Worm (Caenorhabditis elegans): ENCODE results near the gene C04E6.13.
A peak's percentile ranks its signal among the peaks of the same experiment; 100 is the strongest.

The C04E6.13 gene

ce11 chrV:5936691-5937090 is 24.2 kb downstream of the C04E6.13 start, which contains the start of the genes M03F8.5 and M03F8.7:
TSS of gene M03F8.5 (minus strand) at chrV:5936791.
TSS of gene M03F8.7 (plus strand) at chrV:5936939.
- no peak for TF ChIP-seq elt-3 (tag; optimal IDR thresholded peaks at IDR 0.05)
- no peak for TF ChIP-seq nhr-12 (tag; optimal IDR thresholded peaks at IDR 0.05)
- TF ChIP-seq blmp-1 (tag; optimal IDR thresholded peaks at IDR 0.05): no peak
- TF ChIP-seq sptf-1 (tag; optimal IDR thresholded peaks at IDR 0.05): no peak
- TF ChIP-seq sem-2 (GFP tag; optimal IDR thresholded peaks at IDR 0.05): no peak

ce11 chrV:5939503-5940072 is 27.1 kb downstream of the C04E6.13 start, which contains the start of gene syf-3:
TSS of gene syf-3 (plus strand) at chrV:5940022.
- TF ChIP-seq blmp-1 (tag; optimal IDR thresholded peaks at IDR 0.05) (peak; percentile 6), ces-1 (GFP tag; optimal IDR thresholded peaks at IDR 0.05) (peak; percentile 41), pha-4 (tag; optimal IDR thresholded peaks at IDR 0.05) (peak; percentile 15), nhr-28 (tag; optimal IDR thresholded peaks at IDR 0.05) (no peak), ham-2 (GFP tag; optimal IDR thresholded peaks at IDR 0.05) (no peak), lsy-2 (tag; optimal IDR thresholded peaks at IDR 0.05) (peak; percentile 33)

DNA sequence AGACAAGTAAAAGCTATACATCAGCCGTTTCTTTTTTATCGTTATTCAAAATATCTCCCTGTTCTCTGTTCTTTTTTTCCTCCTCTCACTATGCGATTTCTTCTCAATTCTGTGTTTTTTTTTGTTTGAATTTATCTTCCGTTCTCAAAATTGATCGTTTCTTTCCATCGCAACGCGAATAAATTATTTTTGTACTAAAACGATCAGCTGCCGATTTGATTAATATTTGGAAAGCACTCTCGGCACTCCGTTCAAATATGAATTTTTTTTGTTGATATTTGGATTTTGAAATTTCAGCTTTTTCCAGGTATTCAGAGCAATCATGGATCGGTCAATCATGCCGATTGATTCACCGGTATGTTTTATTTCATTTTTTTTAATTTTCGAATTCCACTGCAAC is 30.6 kb downstream of the C04E6.13 start, which contains the start of gene pst-1:
pst-1 (plus strand) TSS at position 301 of the 400 bp plus-strand sequence.
- TF ChIP-seq ham-2 (GFP tag; optimal IDR thresholded peaks at IDR 0.05) (no peak), ceh-83 (GFP tag; optimal IDR thresholded peaks at IDR 0.05) (no peak), nhr-2 (tag; optimal IDR thresholded peaks at IDR 0.05) (no peak)

- TF ChIP-seq elt-1 (tag; optimal IDR thresholded peaks at IDR 0.05; ENCODE audit: borderline replicate concordance, insufficient read depth) (peak; percentile 43), ceh-83 (GFP tag; optimal IDR thresholded peaks at IDR 0.05) (no peak), zip-8 (tag; optimal IDR thresholded peaks at IDR 0.05) (peak; percentile 99), ztf-11 (tag; optimal IDR thresholded peaks at IDR 0.05) (no peak)
Measured at ce11 chrV:5949674-5950149, 37.2 kb downstream of the C04E6.13 start.

- no peak for TF ChIP-seq lin-32 (GFP tag; optimal IDR thresholded peaks at IDR 0.05)
- no peak for TF ChIP-seq ham-2 (GFP tag; optimal IDR thresholded peaks at IDR 0.05)
- TF ChIP-seq sptf-1 (tag; optimal IDR thresholded peaks at IDR 0.05): no peak
Measured at ce11 chrV:5951133-5951532, 38.6 kb downstream of the C04E6.13 start, which contains the start of gene M03F8.1. TSS of gene M03F8.1 (plus strand) at chrV:5951433.

ce11 chrV:5953086-5953485 is 40.6 kb downstream of the C04E6.13 start:
- TF ChIP-seq nhr-12 (tag; optimal IDR thresholded peaks at IDR 0.05) (no peak), ceh-83 (GFP tag; optimal IDR thresholded peaks at IDR 0.05) (no peak), M03D4.4 (tag; optimal IDR thresholded peaks at IDR 0.05) (no peak), nhr-28 (tag; optimal IDR thresholded peaks at IDR 0.05) (no peak), flh-1 (GFP tag; optimal IDR thresholded peaks at IDR 0.05) (no peak), zip-8 (tag; optimal IDR thresholded peaks at IDR 0.05) (no peak)

DNA sequence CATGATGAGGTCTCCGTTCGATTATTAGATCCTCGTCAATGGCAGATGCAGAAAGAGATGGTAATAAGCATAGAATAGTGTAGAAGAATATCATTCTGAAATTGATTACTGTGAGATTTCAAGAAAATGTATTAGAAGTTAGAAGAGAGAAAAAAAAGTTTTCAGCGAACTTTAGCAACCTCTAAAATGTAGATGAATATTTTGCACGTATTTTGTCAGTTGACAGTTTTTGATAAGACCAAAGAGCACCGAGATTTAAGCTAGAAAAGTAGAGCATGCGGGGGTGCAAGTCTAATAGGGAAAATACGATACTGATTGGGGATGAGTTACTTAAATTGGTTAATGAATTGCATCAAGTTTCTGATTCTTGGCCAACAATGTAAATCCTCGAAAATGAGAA is 42.2 kb downstream of the C04E6.13 start, which contains the start of gene M03F8.6:
M03F8.6 (minus strand) TSS at position 101 of the 400 bp plus-strand sequence.
- TF ChIP-seq bed-3 (GFP tag; optimal IDR thresholded peaks at IDR 0.05) (no peak), ztf-11 (tag; optimal IDR thresholded peaks at IDR 0.05) (no peak), unc-62 (GFP tag; optimal IDR thresholded peaks at IDR 0.05) (no peak), lin-32 (GFP tag; optimal IDR thresholded peaks at IDR 0.05) (no peak), sem-2 (GFP tag; optimal IDR thresholded peaks at IDR 0.05) (no peak)

- no peak for TF ChIP-seq sptf-1 (tag; optimal IDR thresholded peaks at IDR 0.05)
- TF ChIP-seq ces-1 (GFP tag; optimal IDR thresholded peaks at IDR 0.05): peak; percentile 69
Measured at ce11 chrV:5955627-5956026, 43.1 kb downstream of the C04E6.13 start.

DNA sequence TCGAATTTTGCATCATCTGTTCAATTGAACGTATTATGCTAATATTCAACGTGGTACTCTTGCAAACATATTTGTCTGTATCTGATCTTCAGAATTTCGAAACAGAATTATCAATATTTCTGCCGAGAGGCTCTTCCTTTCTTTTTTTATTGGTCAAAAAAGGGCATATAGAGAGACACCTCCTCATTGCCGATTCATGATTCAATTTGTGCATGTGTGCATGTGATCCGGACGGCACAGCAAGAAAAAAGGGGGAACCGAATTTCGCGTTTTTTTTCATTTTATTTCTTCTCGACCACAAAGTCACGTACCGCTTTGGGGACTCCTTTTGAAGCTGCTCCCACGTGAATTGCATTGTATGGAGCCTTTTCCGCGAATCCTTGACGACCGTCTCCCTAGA is 49.0 kb downstream of the C04E6.13 start, which contains the start of gene mcp-1:
mcp-1 (plus strand) TSS at position 292 of the 400 bp plus-strand sequence.
- TF ChIP-seq nhr-28 (tag; optimal IDR thresholded peaks at IDR 0.05) (no peak), elt-1 (tag; optimal IDR thresholded peaks at IDR 0.05; ENCODE audit: borderline replicate concordance, insufficient read depth) (no peak), mab-5 (tag; optimal IDR thresholded peaks at IDR 0.05) (no peak), blmp-1 (tag; optimal IDR thresholded peaks at IDR 0.05) (no peak), flh-1 (GFP tag; optimal IDR thresholded peaks at IDR 0.05) (no peak), sptf-1 (tag; optimal IDR thresholded peaks at IDR 0.05) (no peak), lin-13 (tag; optimal IDR thresholded peaks at IDR 0.05) (no peak), snpc-4 (tag; optimal IDR thresholded peaks at IDR 0.05) (no peak), ztf-11 (tag; optimal IDR thresholded peaks at IDR 0.05) (no peak), nhr-2 (tag; optimal IDR thresholded peaks at IDR 0.05) (no peak), M03D4.4 (tag; optimal IDR thresholded peaks at IDR 0.05) (no peak), zip-8 (tag; optimal IDR thresholded peaks at IDR 0.05) (no peak)
